Worm (Caenorhabditis elegans): ENCODE measurements around the gene atgp-1.

atgp-1 gene

DNA sequence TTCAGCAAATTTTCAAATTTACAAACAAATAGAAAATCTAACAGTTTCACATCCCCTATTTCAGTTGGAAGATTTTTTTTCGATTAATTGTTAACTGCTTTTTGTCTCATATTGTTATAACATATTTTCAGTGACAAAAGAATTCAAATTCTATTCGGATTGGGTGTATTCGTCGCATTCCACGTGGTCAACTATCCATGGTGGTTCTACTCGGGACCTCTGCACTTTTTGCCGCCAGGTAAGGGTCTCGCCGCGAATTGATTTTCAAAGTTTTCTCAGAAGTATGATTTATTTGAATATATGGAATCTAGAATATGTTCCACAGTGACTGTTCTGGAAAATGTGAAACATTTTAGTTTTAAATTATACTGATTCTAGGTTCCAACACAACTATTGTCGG is 20.6 kb upstream of the atgp-1 start:
- TF ChIP-seq ets-7 (tag; optimal IDR thresholded peaks at IDR 0.05) (no peak), sea-1 (GFP tag; conservative IDR thresholded peaks at IDR 0.05) (no peak)

DNA sequence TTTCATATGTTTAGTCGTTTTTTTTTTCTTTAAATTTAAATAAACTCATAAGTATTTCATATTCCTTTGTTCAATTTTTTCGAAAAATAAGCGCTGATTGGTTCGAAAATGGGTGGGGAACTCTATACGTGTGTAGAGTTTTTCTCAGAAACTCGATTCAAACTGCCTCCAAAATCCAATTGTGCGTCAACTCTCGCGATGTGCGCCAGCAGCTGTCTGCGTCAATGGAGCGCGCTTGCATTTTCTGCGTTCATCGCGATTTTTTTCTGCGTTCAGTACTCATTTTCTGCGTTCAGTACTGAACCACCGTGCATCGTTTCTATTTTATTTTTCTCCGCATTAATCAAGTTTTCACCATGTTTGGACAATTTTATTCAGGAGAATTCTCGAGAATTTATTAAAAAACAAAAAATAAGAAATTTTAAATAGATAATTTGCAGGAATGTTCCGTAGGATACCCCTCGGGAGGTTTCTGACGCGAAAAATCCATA is 19.4 kb upstream of the atgp-1 start, which contains the start of gene eelo-2:
Gene eelo-2, plus strand, starts transcription at position 441 of the 491 bp plus-strand sequence.
- TF ChIP-seq aly-1 (tag; optimal IDR thresholded peaks at IDR 0.05) (no peak), tbx-37 (GFP tag; conservative IDR thresholded peaks at IDR 0.05) (peak; percentile 50; the same call in 1 of the 2 replicates), flt-1 (GFP tag; IDR thresholded peaks at IDR 0.05) (0 out of 2 replicates have a peak, but pooled peaks have one; percentile 36), tra-4 (tag; optimal IDR thresholded peaks at IDR 0.05) (no peak), ama-1 (optimal IDR thresholded peaks at IDR 0.05) (no peak), pes-1 (GFP tag; IDR thresholded peaks at IDR 0.05) (peak; percentile 72), hmg-4 (GFP tag; optimal IDR thresholded peaks at IDR 0.05) (peak; percentile 89), F13C5.2 (tag; optimal IDR thresholded peaks at IDR 0.05) (peak; percentile 92), sea-1 (GFP tag; conservative IDR thresholded peaks at IDR 0.05) (no peak), scrt-1 (GFP tag; IDR thresholded peaks at IDR 0.05) (0 out of 2 replicates have a peak, but pooled peaks have one; percentile 31), ceh-36 (tag; optimal IDR thresholded peaks at IDR 0.05) (peak; percentile 5), hmbx-1 (tag; optimal IDR thresholded peaks at IDR 0.05) (no peak), tbx-11 (GFP tag; IDR thresholded peaks at IDR 0.05) (no peak), B0310.2 (tag; optimal IDR thresholded peaks at IDR 0.05) (no peak), hnd-1 (tag; optimal IDR thresholded peaks at IDR 0.05) (peak; percentile 22)

DNA sequence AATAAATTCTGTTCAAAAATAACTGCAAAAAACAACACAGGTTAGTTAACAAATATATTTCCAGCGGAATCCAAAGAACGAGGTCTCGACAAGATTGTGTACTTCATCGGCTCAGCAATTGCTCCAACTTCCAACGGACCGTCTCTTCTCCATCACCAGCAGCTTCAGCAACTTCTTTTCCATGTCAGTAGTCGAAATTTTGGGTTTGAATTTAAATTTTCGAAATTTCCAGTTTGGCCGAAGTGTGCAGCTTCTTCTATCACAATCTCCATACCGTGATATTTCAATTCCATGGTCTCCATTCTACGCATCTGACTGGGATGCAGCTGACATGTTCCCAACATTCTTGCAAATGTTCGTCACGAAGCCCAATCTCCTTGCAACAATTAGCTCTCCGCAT is 15.7 kb upstream of the atgp-1 start:
- TF ChIP-seq hnd-1 (tag; optimal IDR thresholded peaks at IDR 0.05) (no peak), tra-4 (tag; optimal IDR thresholded peaks at IDR 0.05) (no peak), ets-7 (tag; optimal IDR thresholded peaks at IDR 0.05) (no peak), ceh-13 (GFP tag; optimal IDR thresholded peaks at IDR 0.05) (no peak), aly-1 (tag; optimal IDR thresholded peaks at IDR 0.05) (no peak), F13C5.2 (tag; optimal IDR thresholded peaks at IDR 0.05) (no peak), tbx-11 (GFP tag; IDR thresholded peaks at IDR 0.05) (no peak), hmg-4 (GFP tag; optimal IDR thresholded peaks at IDR 0.05) (no peak), ceh-36 (tag; optimal IDR thresholded peaks at IDR 0.05) (no peak), flt-1 (GFP tag; IDR thresholded peaks at IDR 0.05) (no peak), pes-1 (GFP tag; IDR thresholded peaks at IDR 0.05) (no peak), tbx-37 (GFP tag; conservative IDR thresholded peaks at IDR 0.05) (no peak)

DNA sequence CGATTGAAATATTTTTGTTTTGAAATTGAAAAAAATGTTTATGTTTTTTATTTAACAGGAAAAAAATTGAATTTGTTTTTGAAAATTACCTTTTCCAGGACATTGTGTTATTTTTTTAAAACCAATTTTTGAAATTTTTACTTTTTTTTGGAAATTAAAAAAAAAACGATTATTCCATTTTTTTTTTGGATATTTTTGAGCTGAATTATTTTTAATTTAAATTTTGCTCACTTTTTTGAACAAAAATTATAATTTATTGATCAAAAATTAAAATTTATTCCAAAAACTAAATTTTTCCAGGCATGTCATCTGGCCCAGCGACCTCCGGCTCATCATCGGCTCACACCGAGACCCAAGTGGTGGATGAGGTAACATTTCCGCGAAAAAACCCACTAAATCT is 14.1 kb upstream of the atgp-1 start, which contains the start of gene gtf-2E1:
Gene gtf-2E1, plus strand, starts transcription at position 301 of the 400 bp plus-strand sequence.
- no peak for TF ChIP-seq B0310.2 (tag; optimal IDR thresholded peaks at IDR 0.05)
- TF ChIP-seq F13C5.2 (tag; optimal IDR thresholded peaks at IDR 0.05): no peak

DNA sequence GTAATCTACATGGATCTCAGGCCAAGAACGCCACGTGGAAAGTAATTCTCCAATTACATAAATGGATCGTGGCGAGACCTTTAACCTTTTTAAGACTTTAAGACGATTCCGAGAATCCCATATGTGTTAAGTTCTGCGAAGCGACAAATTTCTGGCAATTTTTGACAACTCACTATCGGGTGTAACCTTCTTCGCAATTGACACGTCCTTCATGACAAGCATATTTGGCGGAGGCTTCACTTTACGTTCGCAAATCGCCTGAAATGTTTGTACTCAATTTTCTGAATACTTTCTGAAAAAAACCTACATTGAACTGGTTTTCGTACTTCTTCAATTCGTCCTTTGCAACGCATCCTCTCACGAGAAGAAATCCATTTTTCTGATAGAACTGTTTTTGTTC is 10.3 kb upstream of the atgp-1 start:
- TF ChIP-seq tra-4 (tag; optimal IDR thresholded peaks at IDR 0.05): no peak
- TF ChIP-seq tbx-37 (GFP tag; conservative IDR thresholded peaks at IDR 0.05): no peak
- no peak for TF ChIP-seq F13C5.2 (tag; optimal IDR thresholded peaks at IDR 0.05)
- no peak for TF ChIP-seq ama-1 (optimal IDR thresholded peaks at IDR 0.05)
- no peak for TF ChIP-seq ets-7 (tag; optimal IDR thresholded peaks at IDR 0.05)
- no peak for TF ChIP-seq ceh-36 (tag; optimal IDR thresholded peaks at IDR 0.05)
- TF ChIP-seq flt-1 (GFP tag; IDR thresholded peaks at IDR 0.05): no peak
- no peak for TF ChIP-seq hmg-4 (GFP tag; optimal IDR thresholded peaks at IDR 0.05)
- TF ChIP-seq sea-1 (GFP tag; conservative IDR thresholded peaks at IDR 0.05): no peak
- TF ChIP-seq hmbx-1 (tag; optimal IDR thresholded peaks at IDR 0.05): no peak
- no peak for TF ChIP-seq hnd-1 (tag; optimal IDR thresholded peaks at IDR 0.05)
- TF ChIP-seq ceh-13 (GFP tag; optimal IDR thresholded peaks at IDR 0.05): no peak
- TF ChIP-seq pes-1 (GFP tag; IDR thresholded peaks at IDR 0.05): no peak
- no peak for TF ChIP-seq B0310.2 (tag; optimal IDR thresholded peaks at IDR 0.05)

DNA sequence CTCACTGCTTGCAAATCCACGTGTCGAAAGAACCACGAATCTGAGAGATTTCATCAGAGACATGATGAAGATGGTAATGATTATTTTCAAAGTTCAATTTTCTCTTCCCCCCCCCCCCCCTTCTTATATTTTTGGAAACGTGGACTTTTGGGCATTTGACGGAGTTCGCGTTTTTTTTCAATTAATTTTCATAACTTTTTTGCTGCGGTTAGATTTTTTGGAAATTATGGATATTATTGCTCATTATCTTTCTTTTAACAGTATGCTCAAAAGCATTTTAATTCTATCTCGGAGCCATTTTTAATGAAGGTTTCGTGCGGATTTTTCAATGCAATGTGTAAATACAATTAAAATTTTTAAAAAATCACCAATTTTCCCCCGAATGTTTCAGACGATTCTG is 9.8 kb upstream of the atgp-1 start, which contains the start of gene phyh-1:
Gene phyh-1, minus strand, starts transcription at position 101 of the 400 bp plus-strand sequence.
- TF ChIP-seq ama-1 (optimal IDR thresholded peaks at IDR 0.05) (no peak), tra-4 (tag; optimal IDR thresholded peaks at IDR 0.05) (no peak), tbx-37 (GFP tag; conservative IDR thresholded peaks at IDR 0.05) (no peak), pes-1 (GFP tag; IDR thresholded peaks at IDR 0.05) (no peak), hnd-1 (tag; optimal IDR thresholded peaks at IDR 0.05) (no peak), scrt-1 (GFP tag; IDR thresholded peaks at IDR 0.05) (no peak), flt-1 (GFP tag; IDR thresholded peaks at IDR 0.05) (no peak), B0310.2 (tag; optimal IDR thresholded peaks at IDR 0.05) (no peak), tbx-11 (GFP tag; IDR thresholded peaks at IDR 0.05) (no peak), sea-1 (GFP tag; conservative IDR thresholded peaks at IDR 0.05) (no peak), ceh-13 (GFP tag; optimal IDR thresholded peaks at IDR 0.05) (no peak), ceh-36 (tag; optimal IDR thresholded peaks at IDR 0.05) (no peak), aly-1 (tag; optimal IDR thresholded peaks at IDR 0.05) (no peak), ets-7 (tag; optimal IDR thresholded peaks at IDR 0.05) (no peak), hmg-4 (GFP tag; optimal IDR thresholded peaks at IDR 0.05) (no peak), F13C5.2 (tag; optimal IDR thresholded peaks at IDR 0.05) (no peak), hmbx-1 (tag; optimal IDR thresholded peaks at IDR 0.05) (no peak)

DNA sequence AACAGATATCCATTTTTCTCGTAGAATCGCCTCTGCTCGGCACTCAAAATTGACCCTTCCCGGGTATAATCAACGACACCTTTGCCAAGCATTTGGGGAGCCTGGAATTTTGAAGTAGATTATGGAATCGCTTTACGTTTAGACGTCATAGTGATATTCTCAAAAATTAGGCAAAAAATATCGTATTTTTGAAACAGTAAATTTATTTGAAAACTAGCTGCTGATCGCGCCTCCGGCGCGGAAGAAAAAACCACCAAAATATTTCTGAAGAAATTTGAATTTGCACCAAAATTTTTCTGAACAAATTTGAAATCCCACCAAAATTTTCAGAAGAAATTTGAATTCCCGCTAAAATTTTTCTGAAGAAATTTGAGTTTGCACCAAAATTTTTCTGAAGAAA is 6.8 kb upstream of the atgp-1 start, which contains the start of gene ZK550.6:
Gene ZK550.6, minus strand, starts transcription at position 101 of the 400 bp plus-strand sequence.
- TF ChIP-seq sea-1 (GFP tag; conservative IDR thresholded peaks at IDR 0.05) (no peak), tra-4 (tag; optimal IDR thresholded peaks at IDR 0.05) (no peak), ceh-36 (tag; optimal IDR thresholded peaks at IDR 0.05) (no peak), hmg-4 (GFP tag; optimal IDR thresholded peaks at IDR 0.05) (no peak), ama-1 (optimal IDR thresholded peaks at IDR 0.05) (no peak), F13C5.2 (tag; optimal IDR thresholded peaks at IDR 0.05) (no peak), hnd-1 (tag; optimal IDR thresholded peaks at IDR 0.05) (no peak), ceh-13 (GFP tag; optimal IDR thresholded peaks at IDR 0.05) (no peak), scrt-1 (GFP tag; IDR thresholded peaks at IDR 0.05) (no peak), ets-7 (tag; optimal IDR thresholded peaks at IDR 0.05) (no peak), B0310.2 (tag; optimal IDR thresholded peaks at IDR 0.05) (no peak), aly-1 (tag; optimal IDR thresholded peaks at IDR 0.05) (no peak), pes-1 (GFP tag; IDR thresholded peaks at IDR 0.05) (no peak), flt-1 (GFP tag; IDR thresholded peaks at IDR 0.05) (no peak), hmbx-1 (tag; optimal IDR thresholded peaks at IDR 0.05) (no peak), tbx-37 (GFP tag; conservative IDR thresholded peaks at IDR 0.05) (no peak), tbx-11 (GFP tag; IDR thresholded peaks at IDR 0.05) (no peak)
